Worm (Caenorhabditis elegans) whole organism, L3 larva: Measurements from ENCODE around the gene dnj-5.
A peak's percentile ranks its signal among the peaks of the same experiment; 100 is the strongest.

Experiments used
- R02D3.7 ChIP-seq: fragments of 150-350 bp; optimal IDR thresholded peaks from 2 replicates; lab custom pipeline; 2014; ENCODE audit warnings: missing biosample characterization, missing genetic modification characterization
- ZK546.5 ChIP-seq: sonication (generic microtip); optimal IDR thresholded peaks from 2 replicates; lab custom pipeline; 2017; ENCODE audit warnings: missing biosample characterization, missing genetic modification characterization
- aly-2 ChIP-seq: fragments of 150-350 bp; optimal IDR thresholded peaks from 2 replicates; lab custom pipeline; 2014; ENCODE audit warnings: missing biosample characterization, missing genetic modification characterization
- ama-1 ChIP-seq: fragments of 150-350 bp; optimal IDR thresholded peaks from 2 replicates; lab custom pipeline; 2018
- ceh-16 ChIP-seq: sonication (generic microtip); optimal IDR thresholded peaks from 2 replicates; lab custom pipeline; 2017; ENCODE audit warnings: missing biosample characterization, missing genetic modification characterization
- ceh-28 ChIP-seq: fragments of 150-350 bp; optimal IDR thresholded peaks from 2 replicates; lab custom pipeline; 2014; ENCODE audit warnings: missing biosample characterization, missing genetic modification reagents, missing genetic modification characterization
- ceh-82 ChIP-seq: fragments of 150-350 bp; optimal IDR thresholded peaks from 2 replicates; lab custom pipeline; 2014; ENCODE audit warnings: missing biosample characterization, missing genetic modification characterization
- ceh-9 ChIP-seq: sonication (generic microtip); optimal IDR thresholded peaks from 2 replicates; lab custom pipeline; 2018; ENCODE audit warnings: missing biosample characterization, missing genetic modification characterization
- daf-12 ChIP-seq: fragments of 150-350 bp; optimal IDR thresholded peaks from 2 replicates; lab custom pipeline; 2014; ENCODE audit warnings: missing biosample characterization, missing genetic modification reagents, missing genetic modification characterization
- egl-27 ChIP-seq: sonication (generic microtip); optimal IDR thresholded peaks from 4 replicates; lab custom pipeline; 2017; ENCODE audit warnings: missing biosample characterization, missing genetic modification reagents, missing genetic modification characterization
- egl-5 ChIP-seq: fragments of 150-350 bp; optimal IDR thresholded peaks from 2 replicates; lab custom pipeline; 2017; ENCODE audit warnings: missing biosample characterization, missing genetic modification reagents, missing genetic modification characterization, inconsistent platforms
- elt-1 ChIP-seq: fragments of 150-350 bp; optimal IDR thresholded peaks from 2 replicates; lab custom pipeline; 2014; ENCODE audit warnings: missing biosample characterization, missing genetic modification characterization
- elt-2 ChIP-seq: sonication (generic microtip); optimal IDR thresholded peaks from 2 replicates; lab custom pipeline; 2016; ENCODE audit warnings: missing genetic modification reagents, mild to moderate bottlenecking, missing genetic modification characterization, missing compliant biosample characterization
- elt-3 ChIP-seq, 3 experiments: fragments of 150-350 bp in 1 of 3; sonication (generic microtip) in 2 of 3; optimal IDR thresholded peaks; 2 replicates in 2 of 3; 4 replicates in 1 of 3; lab custom pipeline; 2014 to 2017; ENCODE audit warnings: missing biosample characterization in 3 of 3, missing genetic modification characterization in 3 of 3
- eor-1 ChIP-seq, 2 experiments: fragments of 150-350 bp; optimal IDR thresholded peaks; 2 replicates each; lab custom pipeline; 2014 to 2018; ENCODE audit warnings: missing biosample characterization in 2 of 2, missing genetic modification characterization in 2 of 2
- fkh-10 ChIP-seq: sonication (generic microtip); optimal IDR thresholded peaks from 2 replicates; lab custom pipeline; 2017; ENCODE audit warnings: missing biosample characterization, missing genetic modification reagents, missing genetic modification characterization
- fkh-2 ChIP-seq: fragments of 150-350 bp; optimal IDR thresholded peaks from 2 replicates; lab custom pipeline; 2014; ENCODE audit warnings: missing biosample characterization, missing genetic modification reagents, missing genetic modification characterization
- fos-1 ChIP-seq: fragments of 150-350 bp; optimal IDR thresholded peaks from 2 replicates; lab custom pipeline; 2014; ENCODE audit warnings: missing biosample characterization, missing genetic modification characterization
- hmg-11 ChIP-seq: sonication (generic microtip); optimal IDR thresholded peaks from 2 replicates; lab custom pipeline; 2016; ENCODE audit warnings: missing genetic modification characterization, missing compliant biosample characterization
- jun-1 ChIP-seq: fragments of 150-350 bp; optimal IDR thresholded peaks from 2 replicates; lab custom pipeline; 2014; ENCODE audit warnings: missing biosample characterization, missing genetic modification reagents, missing genetic modification characterization
- lin-15B ChIP-seq: fragments of 150-350 bp; optimal IDR thresholded peaks from 2 replicates; lab custom pipeline; 2014; ENCODE audit warnings: missing biosample characterization, missing genetic modification characterization
- lin-39 ChIP-seq: fragments of 150-350 bp; optimal IDR thresholded peaks from 2 replicates; lab custom pipeline; 2018; ENCODE audit warnings: missing biosample characterization, missing genetic modification reagents, missing genetic modification characterization
- lsy-12 ChIP-seq: sonication (generic microtip); optimal IDR thresholded peaks from 2 replicates; lab custom pipeline; 2016; ENCODE audit warnings: mild to moderate bottlenecking, missing genetic modification characterization, missing compliant biosample characterization
- mdl-1 ChIP-seq: fragments of 150-350 bp; optimal IDR thresholded peaks from 2 replicates; lab custom pipeline; 2014; ENCODE audit warnings: missing biosample characterization, missing genetic modification characterization
- mml-1 ChIP-seq: fragments of 150-350 bp; sonication (generic microtip); optimal IDR thresholded peaks from 3 replicates; lab custom pipeline; 2014; ENCODE audit warnings: missing biosample characterization, missing genetic modification characterization
- nfya-1 ChIP-seq: sonication (generic microtip); optimal IDR thresholded peaks from 2 replicates; lab custom pipeline; 2017; ENCODE audit warnings: missing genetic modification characterization, mild to moderate bottlenecking, missing compliant biosample characterization, antibody characterized with exemption, moderate library complexity; ENCODE audit not compliant: insufficient read depth
- nhr-11 ChIP-seq: fragments of 150-350 bp; optimal IDR thresholded peaks from 2 replicates; lab custom pipeline; 2014; ENCODE audit warnings: missing biosample characterization, missing genetic modification characterization
- nhr-12 ChIP-seq: fragments of 150-350 bp; optimal IDR thresholded peaks from 2 replicates; lab custom pipeline; 2014; ENCODE audit warnings: missing biosample characterization, missing genetic modification characterization
- nhr-23 ChIP-seq: fragments of 150-350 bp; optimal IDR thresholded peaks from 2 replicates; lab custom pipeline; 2014; ENCODE audit warnings: missing biosample characterization, missing genetic modification reagents, missing genetic modification characterization
- nhr-237 ChIP-seq: fragments of 150-350 bp; optimal IDR thresholded peaks from 2 replicates; lab custom pipeline; 2014; ENCODE audit warnings: missing biosample characterization, missing genetic modification characterization
- nhr-25 ChIP-seq: sonication (generic microtip); optimal IDR thresholded peaks from 2 replicates; lab custom pipeline; 2017; ENCODE audit warnings: missing biosample characterization, missing genetic modification characterization
- nhr-28 ChIP-seq: fragments of 150-350 bp; optimal IDR thresholded peaks from 2 replicates; lab custom pipeline; 2014; ENCODE audit warnings: missing biosample characterization, missing genetic modification characterization
- nhr-43 ChIP-seq: sonication (generic microtip); optimal IDR thresholded peaks from 2 replicates; lab custom pipeline; 2016; ENCODE audit warnings: mild to moderate bottlenecking, missing genetic modification characterization, missing compliant biosample characterization; ENCODE audit not compliant: poor library complexity, severe bottlenecking
- nhr-67 ChIP-seq: fragments of 150-350 bp; optimal IDR thresholded peaks from 2 replicates; lab custom pipeline; 2014; ENCODE audit warnings: missing biosample characterization, missing genetic modification characterization
- nhr-76 ChIP-seq: fragments of 150-350 bp; sonication (generic microtip); optimal IDR thresholded peaks from 5 replicates; lab custom pipeline; 2014; ENCODE audit warnings: missing biosample characterization, missing genetic modification characterization
- nhr-77 ChIP-seq: fragments of 150-350 bp; optimal IDR thresholded peaks from 2 replicates; lab custom pipeline; 2014; ENCODE audit warnings: missing biosample characterization, missing genetic modification characterization
- pha-4 ChIP-seq: fragments of 150-350 bp; optimal IDR thresholded peaks from 2 replicates; lab custom pipeline; 2014; ENCODE audit warnings: missing biosample characterization, missing genetic modification reagents, missing genetic modification characterization
- pqm-1 ChIP-seq: fragments of 150-350 bp; optimal IDR thresholded peaks from 2 replicates; lab custom pipeline; 2017; ENCODE audit warnings: missing biosample characterization, missing genetic modification characterization, inconsistent platforms
- sea-2 ChIP-seq: fragments of 150-350 bp; sonication (generic microtip); optimal IDR thresholded peaks from 4 replicates; lab custom pipeline; 2014; ENCODE audit warnings: missing biosample characterization, missing genetic modification reagents, missing genetic modification characterization
- skn-1 ChIP-seq: fragments of 150-350 bp; optimal IDR thresholded peaks from 2 replicates; lab custom pipeline; 2014; ENCODE audit warnings: missing biosample characterization, missing genetic modification characterization
- snpc-4 ChIP-seq: fragments of 150-350 bp; optimal IDR thresholded peaks from 2 replicates; lab custom pipeline; 2014; ENCODE audit warnings: missing biosample characterization, missing genetic modification characterization
- tbx-2 ChIP-seq: sonication (generic microtip); optimal IDR thresholded peaks from 2 replicates; lab custom pipeline; 2016; ENCODE audit warnings: mild to moderate bottlenecking, missing genetic modification characterization, missing compliant biosample characterization
- unc-39 ChIP-seq: sonication (generic microtip); optimal IDR thresholded peaks from 4 replicates; lab custom pipeline; 2017; ENCODE audit warnings: missing biosample characterization, missing genetic modification characterization
- unc-62 ChIP-seq: fragments of 150-350 bp; sonication (generic microtip); optimal IDR thresholded peaks from 4 replicates; lab custom pipeline; 2014; ENCODE audit warnings: missing biosample characterization, missing genetic modification reagents, missing genetic modification characterization
- zag-1 ChIP-seq: fragments of 150-350 bp; optimal IDR thresholded peaks from 2 replicates; lab custom pipeline; 2014; ENCODE audit warnings: missing biosample characterization, missing genetic modification characterization
- ztf-11 ChIP-seq: fragments of 150-350 bp; optimal IDR thresholded peaks from 2 replicates; lab custom pipeline; 2014; ENCODE audit warnings: missing biosample characterization, missing genetic modification characterization
- ztf-4 ChIP-seq: fragments of 150-350 bp; optimal IDR thresholded peaks from 2 replicates; lab custom pipeline; 2014; ENCODE audit warnings: missing biosample characterization, missing genetic modification characterization

Gene dnj-5

DNA sequence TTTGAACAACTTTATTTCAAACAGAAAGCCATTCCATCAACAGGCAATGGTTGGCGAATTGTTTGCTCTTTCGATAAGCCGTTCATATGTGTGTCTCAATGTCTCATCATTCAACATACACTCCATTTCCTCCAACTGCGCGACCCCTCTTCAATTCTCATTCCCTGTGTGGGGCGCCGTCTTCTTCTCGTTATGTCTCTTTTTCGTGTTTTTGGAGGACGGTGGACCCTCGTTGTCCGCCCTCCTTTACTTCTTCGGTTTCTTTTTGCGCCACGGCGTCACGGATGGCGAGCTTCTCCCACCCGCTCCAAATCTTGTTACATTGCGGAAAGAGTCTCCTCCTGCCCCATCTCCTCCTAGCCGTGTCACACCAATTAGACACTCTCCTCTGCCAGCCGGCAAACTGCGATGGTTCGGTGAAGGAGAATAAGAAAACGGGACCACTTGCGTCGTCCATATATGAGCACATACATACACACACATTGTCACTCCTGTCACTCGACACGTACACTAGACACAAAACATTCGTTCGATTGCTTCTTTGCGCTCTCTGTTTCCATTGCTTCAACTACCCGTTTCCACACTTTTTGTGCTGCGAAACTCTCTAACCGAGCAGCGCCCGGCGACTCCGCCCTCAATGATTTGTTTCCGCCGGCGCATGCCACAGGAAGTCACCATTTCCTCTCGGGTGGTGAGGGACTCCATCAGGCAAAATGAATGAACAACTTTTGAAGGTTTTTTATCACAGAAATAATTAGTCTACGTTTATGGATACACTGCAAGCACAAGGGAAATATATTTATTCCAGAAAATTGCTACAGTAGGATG, 29.8 kb downstream of the dnj-5 start:
- TF ChIP-seq pqm-1 (tag; lab: Kevin White, UChicago) (peak; percentile 2), ceh-28 (tag; lab: Kevin White, UChicago) (no peak), mdl-1 (tag; lab: Kevin White, UChicago) (no peak), lin-39 (tag; lab: Kevin White, UChicago) (peak; percentile 55), egl-5 (peak; percentile 4), pha-4 (tag; lab: Kevin White, UChicago) (peak; percentile 41), tbx-2 (tag; lab: Kevin White, UChicago) (peak; percentile 57)
- TF ChIP-seq, all 47 proteins: peak for 5

- TF ChIP-seq elt-1 (tag; lab: Kevin White, UChicago) (peak; percentile 35), fkh-10 (GFP tag; lab: Kevin White, UChicago) (no peak), elt-3 (tag; optimal IDR thresholded peaks at IDR 0.05; lab: Kevin White, UChicago) (peak in 1 of 3 experiments; percentile 34), nhr-11 (tag; lab: Kevin White, UChicago) (no peak), aly-2 (tag; lab: Kevin White, UChicago) (no peak), unc-62 (peak; percentile 35), skn-1 (no peak), hmg-11 (tag; lab: Kevin White, UChicago) (no peak), nhr-43 (peak; percentile 43), sea-2 (peak; percentile 14), daf-12 (tag; lab: Kevin White, UChicago) (no peak), eor-1 (tag; optimal IDR thresholded peaks at IDR 0.05; lab: Kevin White, UChicago) (no peak), pha-4 (tag; lab: Kevin White, UChicago) (peak; percentile 54), ama-1 (lab: Kevin White, UChicago) (no peak), lin-39 (tag; lab: Kevin White, UChicago) (peak; percentile 78), unc-39 (tag; lab: Kevin White, UChicago) (no peak), egl-5 (no peak), nhr-67 (tag; lab: Kevin White, UChicago) (no peak), fkh-2 (tag; lab: Kevin White, UChicago) (no peak), nhr-237 (tag; lab: Kevin White, UChicago) (no peak), fos-1 (tag; lab: Kevin White, UChicago) (no peak), pqm-1 (tag; lab: Kevin White, UChicago) (no peak), ceh-9 (tag; lab: Kevin White, UChicago) (no peak), mml-1 (tag; lab: Kevin White, UChicago) (no peak), nhr-25 (peak; percentile 58), egl-27 (tag; lab: Kevin White, UChicago) (peak; percentile 52), ceh-82 (no peak), nhr-12 (tag; lab: Kevin White, UChicago) (no peak), tbx-2 (tag; lab: Kevin White, UChicago) (no peak), nhr-76 (tag; lab: Kevin White, UChicago) (no peak), ztf-4 (tag; lab: Kevin White, UChicago) (no peak), ztf-11 (no peak), ceh-16 (no peak), nfya-1 (peak; percentile 61), lin-15B (tag; lab: Kevin White, UChicago) (no peak), snpc-4 (tag; lab: Kevin White, UChicago) (peak; percentile 25), elt-2 (tag; lab: Kevin White, UChicago) (peak; percentile 34), ZK546.5 (tag; lab: Kevin White, UChicago) (no peak), jun-1 (tag; lab: Kevin White, UChicago) (peak; percentile 53), nhr-28 (tag; lab: Kevin White, UChicago) (no peak), ceh-28 (tag; lab: Kevin White, UChicago) (no peak), lsy-12 (no peak), R02D3.7 (tag; lab: Kevin White, UChicago) (no peak), zag-1 (tag; lab: Kevin White, UChicago) (no peak), nhr-77 (no peak), mdl-1 (tag; lab: Kevin White, UChicago) (no peak), nhr-23 (tag; lab: Kevin White, UChicago) (peak; percentile 68)
Observed at ce11 chrII:6827388-6827787, 30.7 kb downstream of the dnj-5 start.
